Worm (Caenorhabditis elegans): Measurements from ENCODE around the gene F42A10.6.

- TF ChIP-seq ham-2 (GFP tag; optimal IDR thresholded peaks at IDR 0.05) (no peak), elt-1 (tag; optimal IDR thresholded peaks at IDR 0.05; ENCODE audit: borderline replicate concordance, insufficient read depth) (no peak), elt-3 (tag; optimal IDR thresholded peaks at IDR 0.05) (no peak), lin-13 (tag; optimal IDR thresholded peaks at IDR 0.05) (no peak)
Measured at ce11 chrIII:6139328-6139727, 37.3 kb downstream of the F42A10.6 start.

All from whole organism, mixed stage, embryonic.